Worm (Caenorhabditis elegans): Measurements from ENCODE around the gene rgs-9.

Gene rgs-9

ce11 chrX:1915022-1915421 is at the start of gene rgs-9:
TSS of gene rgs-9 (plus strand) at chrX:1915258.
- TF ChIP-seq ceh-27 (GFP tag; optimal IDR thresholded peaks at IDR 0.05) = no peak
- TF ChIP-seq aptf-2 (GFP tag; conservative IDR thresholded peaks at IDR 0.05) = peak; percentile 88
- no peak for TF ChIP-seq zfh-2 (GFP tag; conservative IDR thresholded peaks at IDR 0.05)

- TF ChIP-seq madf-6 (GFP tag; IDR thresholded peaks at IDR 0.05) (no peak), nfyb-1 (GFP tag; IDR thresholded peaks at IDR 0.05) (peak; percentile 21; the same call in 1 of the 2 replicates), hsf-1 (GFP tag; IDR thresholded peaks at IDR 0.05) (no peak), gei-17 (GFP tag; optimal IDR thresholded peaks at IDR 0.05) (no peak)
These were observed 44.1 kb upstream of the rgs-9 start for ce11 chrX:1870991-1871390.

ce11 chrX:1880665-1881064 is 34.4 kb upstream of the rgs-9 start:
- TF ChIP-seq F52B5.7 (tag; optimal IDR thresholded peaks at IDR 0.05) (peak; percentile 56), hmg-1.2 (GFP tag; IDR thresholded peaks at IDR 0.05) (peak; percentile 93), lsy-27 (tag; optimal IDR thresholded peaks at IDR 0.05; ENCODE audit: borderline replicate concordance, insufficient read depth) (peak; percentile 52), F10E7.11 (tag; optimal IDR thresholded peaks at IDR 0.05) (no peak), akir-1 (GFP tag; optimal IDR thresholded peaks at IDR 0.05) (no peak), Y56A3A.18 (GFP tag; IDR thresholded peaks at IDR 0.05) (peak; percentile 93), repo-1 (tag; optimal IDR thresholded peaks at IDR 0.05) (no peak), madf-10 (tag; optimal IDR thresholded peaks at IDR 0.05) (peak; percentile 53), lin-26 (GFP tag; IDR thresholded peaks at IDR 0.05) (no peak), rcor-1 (GFP tag; IDR thresholded peaks at IDR 0.05) (peak; percentile 65), hlh-26 (GFP tag; conservative IDR thresholded peaks at IDR 0.05) (no peak), dpl-1 (GFP tag; optimal IDR thresholded peaks at IDR 0.05) (no peak), ztf-6 (GFP tag; IDR thresholded peaks at IDR 0.05) (no peak), lin-40 (tag; optimal IDR thresholded peaks at IDR 0.05) (no peak), F33H1.4 (GFP tag; IDR thresholded peaks at IDR 0.05) (no peak), ccch-3 (GFP tag; optimal IDR thresholded peaks at IDR 0.05) (peak; percentile 38), egl-18 (GFP tag; IDR thresholded peaks at IDR 0.05) (no peak), F39B2.1 (GFP tag; IDR thresholded peaks at IDR 0.05) (no peak), tbp1 (GFP tag; optimal IDR thresholded peaks at IDR 0.05) (peak; percentile 93), dox-1 (GFP tag; IDR thresholded peaks at IDR 0.05) (no peak), Y79H2A.3 (GFP tag; conservative IDR thresholded peaks at IDR 0.05) (no peak), hlh-12 (tag; optimal IDR thresholded peaks at IDR 0.05) (peak; percentile 66), rec-8 (tag; optimal IDR thresholded peaks at IDR 0.05) (peak; percentile 66 to 72), K11D2.4 (GFP tag; IDR thresholded peaks at IDR 0.05) (peak; percentile 49; the same call in 1 of the 2 replicates), ceh-58 (GFP tag; IDR thresholded peaks at IDR 0.05) (no peak), lag-1 (GFP tag; IDR thresholded peaks at IDR 0.05) (0 out of 2 replicates have a peak, but pooled peaks have one; percentile 51), him-1 (tag; optimal IDR thresholded peaks at IDR 0.05) (peak; percentile 92), ztf-18 (tag; optimal IDR thresholded peaks at IDR 0.05) (peak; percentile 58), nhr-179 (tag; optimal IDR thresholded peaks at IDR 0.05) (peak; percentile 6), dpff-1 (tag; optimal IDR thresholded peaks at IDR 0.05) (no peak), D2030.7 (GFP tag; IDR thresholded peaks at IDR 0.05) (no peak), ama-1 (optimal IDR thresholded peaks at IDR 0.05) (no peak), ama-1 (GFP tag; optimal IDR thresholded peaks at IDR 0.05) (peak; percentile 38 to 55), zim-3 (tag; optimal IDR thresholded peaks at IDR 0.05) (no peak), attf-3 (GFP tag; conservative IDR thresholded peaks at IDR 0.05) (no peak), Y95B8A.8 (GFP tag; IDR thresholded peaks at IDR 0.05) (no peak), ekl-4 (GFP tag; IDR thresholded peaks at IDR 0.05) (no peak), xnd-1 (tag; optimal IDR thresholded peaks at IDR 0.05) (no peak), mes-4 (tag; optimal IDR thresholded peaks at IDR 0.05) (peak; percentile 37), mcd-1 (GFP tag; IDR thresholded peaks at IDR 0.05) (no peak)

Data from whole organism, young adult.